Fruit fly (Drosophila melanogaster): ENCODE measurements around the gene Task7.

Gene Task7

dm6 chr3R:9459385-9460285, 47.5 kb upstream of the Task7 start (continued):
- TF ChIP-seq Ada2b (GFP tag; IDR thresholded peaks at IDR 0.05) (peak; percentile 57), CG7987 (GFP tag; optimal IDR thresholded peaks at IDR 0.05) (peak; percentile 1), ewg (GFP tag; optimal IDR thresholded peaks at IDR 0.05) (peak; percentile 85), HLH3B (GFP tag; IDR thresholded peaks at IDR 0.05) (peak; percentile 57; the same call in 1 of the 2 replicates), CG6654 (GFP tag; optimal IDR thresholded peaks at IDR 0.05) (peak; percentile 29), CG14441 (GFP tag; IDR thresholded peaks at IDR 0.05) (peak; percentile 57), CG17359 (tag; optimal IDR thresholded peaks at IDR 0.05) (peak; percentile 61), jumu (GFP tag; optimal IDR thresholded peaks at IDR 0.05) (peak; percentile 46), CG12219 (GFP tag; optimal IDR thresholded peaks at IDR 0.05) (peak; percentile 54), mld (GFP tag; IDR thresholded peaks at IDR 0.05; ENCODE audit: partially characterized antibody) (no peak), dmrt99B (tag; optimal IDR thresholded peaks at IDR 0.05) (peak; percentile 79), CG1832 (GFP tag; optimal IDR thresholded peaks at IDR 0.05) (no peak), CG7372 (GFP tag; IDR thresholded peaks at IDR 0.05) (peak; percentile 40; the same call in 1 of the 2 replicates), CG11695 (GFP tag; IDR thresholded peaks at IDR 0.05) (peak; percentile 72; the same call in 2 of the 3 replicates), CG2678 (tag; optimal IDR thresholded peaks at IDR 0.05) (peak; percentile 88), vvl (GFP tag; IDR thresholded peaks at IDR 0.05) (peak; percentile 68), CG10959 (GFP tag; IDR thresholded peaks at IDR 0.05) (no peak), CG18011 (GFP tag; optimal IDR thresholded peaks at IDR 0.05) (peak; percentile 53), cwo (GFP tag; optimal IDR thresholded peaks at IDR 0.05) (peak; percentile 78), sqz (GFP tag; optimal IDR thresholded peaks at IDR 0.05) (peak; percentile 34), NK7.1 (GFP tag; optimal IDR thresholded peaks at IDR 0.05) (peak; percentile 26), eyg (GFP tag; optimal IDR thresholded peaks at IDR 0.05) (peak; percentile 16), Rx (GFP tag; IDR thresholded peaks at IDR 0.05) (no peak), Vsx1 (GFP tag; optimal IDR thresholded peaks at IDR 0.05) (peak; percentile 39), Sry-δ (GFP tag; optimal IDR thresholded peaks at IDR 0.05) (no peak), seq (GFP tag; IDR thresholded peaks at IDR 0.05) (peak; percentile 73), Xrp1 (GFP tag; IDR thresholded peaks at IDR 0.05) (peak; percentile 62), BEAF-32 (GFP tag; optimal IDR thresholded peaks at IDR 0.05) (no peak), CG13775 (GFP tag; optimal IDR thresholded peaks at IDR 0.05) (peak; percentile 56), CG6689 (GFP tag; IDR thresholded peaks at IDR 0.05) (peak; percentile 51; the same call in 1 of the 2 replicates), CG30403 (GFP tag; optimal IDR thresholded peaks at IDR 0.05) (peak; percentile 77), H2.0 (GFP tag; IDR thresholded peaks at IDR 0.05) (peak; percentile 28; the same call in 1 of the 2 replicates), pros (GFP tag; optimal IDR thresholded peaks at IDR 0.05) (no peak), Eip74EF (GFP tag; optimal IDR thresholded peaks at IDR 0.05) (peak in 1 of 2 experiments; percentile 37), CG1792 (GFP tag; optimal IDR thresholded peaks at IDR 0.05) (peak; percentile 14), CG8290 (GFP tag; optimal IDR thresholded peaks at IDR 0.05) (no peak), CG8290 (tag; optimal IDR thresholded peaks at IDR 0.05) (peak in 1 of 2 experiments; percentile 42), CG6765 (GFP tag; optimal IDR thresholded peaks at IDR 0.05) (peak; percentile 71), CG11504 (tag; optimal IDR thresholded peaks at IDR 0.05) (peak; percentile 84), PHDP (tag; optimal IDR thresholded peaks at IDR 0.05) (peak; percentile 76), CG1024 (GFP tag; IDR thresholded peaks at IDR 0.05) (no peak), CG16779 (GFP tag; IDR thresholded peaks at IDR 0.05) (no peak), cad (GFP tag; optimal IDR thresholded peaks at IDR 0.05) (no peak), CG9876 (GFP tag; optimal IDR thresholded peaks at IDR 0.05) (no peak), ind (GFP tag; optimal IDR thresholded peaks at IDR 0.05) (peak; percentile 69), Usf (GFP tag; optimal IDR thresholded peaks at IDR 0.05) (peak; percentile 3), tgo (GFP tag; IDR thresholded peaks at IDR 0.05) (peak; percentile 66; the same call in 2 of the 3 replicates), gro (GFP tag; optimal IDR thresholded peaks at IDR 0.05) (peak; percentile 1), ttk (GFP tag; IDR thresholded peaks at IDR 0.05) (peak; percentile 58; the same call in 1 of the 2 replicates)

All from whole organism, embryonic.